Fruit fly (Drosophila melanogaster) whole organism, embryonic: ENCODE measurements around the gene CG43085.

Experiments
- Atf-2 ChIP-seq: fragments of 200-800 bp; sonication (Bioruptor generic); optimal IDR thresholded peaks from 2 replicates; lab custom pipeline; 2016; ENCODE audit warnings: missing biosample characterization, missing genetic modification characterization
- CG11247 ChIP-seq: fragments of 200-800 bp; sonication (Bioruptor generic); IDR thresholded peaks from 2 replicates; pipeline ENCODE4 v1.3.6; 2022; ENCODE audit warnings: missing biosample characterization, missing genetic modification characterization
- CG12769 ChIP-seq: fragments of 200-800 bp; sonication (Bioruptor generic); optimal IDR thresholded peaks from 2 replicates; lab custom pipeline; 2019; ENCODE audit warnings: missing biosample characterization, mild to moderate bottlenecking, missing genetic modification characterization, moderate library complexity
- CG14860 ChIP-seq: fragments of 200-800 bp; sonication (Bioruptor generic); IDR thresholded peaks from 3 replicates; pipeline ENCODE4 v1.3.6; 2022; ENCODE audit warnings: missing biosample characterization, missing genetic modification characterization; ENCODE audit not compliant: partially characterized antibody
- CG15479 ChIP-seq: fragments of 200-800 bp; sonication (Bioruptor generic); optimal IDR thresholded peaks from 3 replicates; lab custom pipeline; 2019; ENCODE audit warnings: missing biosample characterization, mild to moderate bottlenecking, missing genetic modification characterization, moderate library complexity
- CG2678 ChIP-seq: fragments of 200-800 bp; sonication (Bioruptor generic); optimal IDR thresholded peaks from 3 replicates; lab custom pipeline; 2019; ENCODE audit warnings: missing biosample characterization, mild to moderate bottlenecking, missing genetic modification characterization, moderate library complexity
- CG30020 ChIP-seq: fragments of 200-800 bp; optimal IDR thresholded peaks from 2 replicates; lab custom pipeline; 2019; ENCODE audit warnings: missing biosample characterization, mild to moderate bottlenecking, missing genetic modification characterization, moderate library complexity
- CG31388 ChIP-seq: fragments of 200-800 bp; sonication (Bioruptor generic); optimal IDR thresholded peaks from 2 replicates; lab custom pipeline; 2016; ENCODE audit warnings: missing biosample characterization, missing genetic modification characterization
- CG3281 ChIP-seq: fragments of 200-800 bp; sonication (Bioruptor generic); optimal IDR thresholded peaks from 3 replicates; lab custom pipeline; 2017; ENCODE audit warnings: missing biosample characterization, mild to moderate bottlenecking, missing genetic modification characterization
- CG34422 ChIP-seq: fragments of 200-800 bp; sonication (Bioruptor generic); IDR thresholded peaks from 3 replicates; pipeline ENCODE4 v1.3.6; 2022; ENCODE audit warnings: missing biosample characterization, missing genetic modification characterization
- CG43689 ChIP-seq: fragments of 200-800 bp; sonication (Bioruptor generic); IDR thresholded peaks from 2 replicates; pipeline ENCODE4 v1.3.6; 2022; ENCODE audit warnings: missing biosample characterization, missing genetic modification characterization
- CG6689 ChIP-seq: fragments of 200-800 bp; sonication (Bioruptor generic); IDR thresholded peaks from 2 replicates; pipeline ENCODE4 v1.3.6; 2022; ENCODE audit warnings: missing biosample characterization, missing genetic modification characterization
- CG8388 ChIP-seq: fragments of 200-800 bp; sonication (Bioruptor generic); optimal IDR thresholded peaks from 2 replicates; lab custom pipeline; 2019; ENCODE audit warnings: missing biosample characterization, mild to moderate bottlenecking, missing genetic modification characterization, moderate library complexity
- CG9437 ChIP-seq: fragments of 200-800 bp; sonication (Bioruptor generic); optimal IDR thresholded peaks from 2 replicates; lab custom pipeline; 2018; ENCODE audit warnings: missing biosample characterization, mild to moderate bottlenecking, missing genetic modification characterization
- CG9932 ChIP-seq: fragments of 200-800 bp; sonication (Bioruptor generic); IDR thresholded peaks from 2 replicates; pipeline ENCODE4 v1.3.6; 2022; ENCODE audit warnings: missing biosample characterization, missing genetic modification characterization
- Camta ChIP-seq: fragments of 200-800 bp; sonication (Bioruptor generic); optimal IDR thresholded peaks from 2 replicates; lab custom pipeline; 2016; ENCODE audit warnings: missing biosample characterization, missing genetic modification characterization
- Dip2 ChIP-seq: fragments of 200-800 bp; sonication (Bioruptor generic); IDR thresholded peaks from 2 replicates; pipeline ENCODE4 v1.3.6; 2022; ENCODE audit warnings: missing biosample characterization, missing genetic modification characterization
- Drgx ChIP-seq: fragments of 200-800 bp; sonication (Bioruptor generic); IDR thresholded peaks from 2 replicates; pipeline ENCODE4 v1.3.6; 2022; ENCODE audit warnings: missing biosample characterization, missing genetic modification characterization
- Ets65A ChIP-seq: fragments of 200-800 bp; sonication (Bioruptor generic); peaks from one replicate; lab custom pipeline; 2016; ENCODE audit warnings: missing biosample characterization, missing genetic modification characterization
- HLH3B ChIP-seq: fragments of 200-800 bp; sonication (Bioruptor generic); IDR thresholded peaks from 2 replicates; pipeline ENCODE4 v1.3.6; 2022; ENCODE audit warnings: missing biosample characterization, missing genetic modification characterization
- HmgZ ChIP-seq: fragments of 200-800 bp; sonication (Bioruptor generic); optimal IDR thresholded peaks from 2 replicates; lab custom pipeline; 2018; ENCODE audit warnings: missing biosample characterization, mild to moderate bottlenecking, missing genetic modification characterization
- Hr78 ChIP-seq, 2 experiments: fragments of 200-800 bp in 1 of 2; fragments of >200 bp in 1 of 2; sonication (Bioruptor generic) in 1 of 2; optimal IDR thresholded peaks; 2 replicates each; lab custom pipeline; 2017 to 2019; ENCODE audit warnings: missing biosample characterization in 2 of 2, missing genetic modification characterization in 2 of 2, mild to moderate bottlenecking in 1 of 2, moderate library complexity in 1 of 2
- Lpt ChIP-seq: fragments of >200 bp; optimal IDR thresholded peaks from 2 replicates; lab custom pipeline; 2018; ENCODE audit warnings: missing biosample characterization, missing genetic modification characterization
- MESR4 ChIP-seq: fragments of 200-800 bp; sonication (Bioruptor generic); optimal IDR thresholded peaks from 2 replicates; lab custom pipeline; 2018; ENCODE audit warnings: missing biosample characterization, mild to moderate bottlenecking, missing genetic modification characterization, moderate library complexity
- Meics ChIP-seq: fragments of 200-800 bp; sonication (Bioruptor generic); optimal IDR thresholded peaks from 2 replicates; lab custom pipeline; 2017; ENCODE audit warnings: missing biosample characterization, mild to moderate bottlenecking, missing genetic modification characterization
- Pdp1 ChIP-seq, 2 experiments: fragments of 200-800 bp; sonication (Bioruptor generic); optimal IDR thresholded peaks; 3 replicates each; lab custom pipeline; 2016; ENCODE audit warnings: missing biosample characterization in 2 of 2, missing genetic modification characterization in 2 of 2, mild to moderate bottlenecking in 1 of 2, moderate library complexity in 1 of 2
- Ptx1 ChIP-seq: fragments of 200-800 bp; sonication (Bioruptor generic); IDR thresholded peaks from 2 replicates; pipeline ENCODE4 v1.3.6; 2022; ENCODE audit warnings: missing biosample characterization, missing genetic modification characterization
- Sry-δ ChIP-seq: fragments of 200-800 bp; sonication (Bioruptor generic); optimal IDR thresholded peaks from 2 replicates; lab custom pipeline; 2016; ENCODE audit warnings: missing biosample characterization, missing genetic modification characterization
- Ssrp ChIP-seq: fragments of 200-800 bp; sonication (Bioruptor generic); optimal IDR thresholded peaks from 2 replicates; lab custom pipeline; 2018; ENCODE audit warnings: missing biosample characterization, mild to moderate bottlenecking, missing genetic modification characterization, moderate library complexity
- Stat92E ChIP-seq, 3 experiments: fragments of >200 bp in 2 of 3; fragments of 200-800 bp in 1 of 3; sonication (Bioruptor generic) in 1 of 3; optimal IDR thresholded peaks; 2 replicates each; lab custom pipeline; 2017 to 2019; ENCODE audit warnings: missing biosample characterization in 3 of 3, missing genetic modification characterization in 3 of 3, mild to moderate bottlenecking in 1 of 3, moderate library complexity in 1 of 3
- abd-A ChIP-seq: fragments of 200-800 bp; sonication (Bioruptor generic); optimal IDR thresholded peaks from 3 replicates; lab custom pipeline; 2019; ENCODE audit warnings: missing biosample characterization, mild to moderate bottlenecking, missing genetic modification characterization, moderate library complexity
- ara ChIP-seq: fragments of 200-800 bp; sonication (Bioruptor generic); IDR thresholded peaks from 2 replicates; pipeline ENCODE4 v1.3.6; 2022; ENCODE audit warnings: missing biosample characterization, missing genetic modification characterization
- ato ChIP-seq: fragments of 200-800 bp; sonication (Bioruptor generic); IDR thresholded peaks from 2 replicates; pipeline ENCODE4 v1.3.6; 2022; ENCODE audit warnings: missing biosample characterization, missing genetic modification characterization; ENCODE audit not compliant: partially characterized antibody
- cad ChIP-seq: fragments of >200 bp; optimal IDR thresholded peaks from 2 replicates; lab custom pipeline; 2017; ENCODE audit warnings: missing biosample characterization, missing genetic modification characterization
- esg ChIP-seq: fragments of 200-800 bp; sonication (Bioruptor generic); conservative IDR thresholded peaks from 2 replicates; pipeline ENCODE4 v1.3.6; 2022; ENCODE audit warnings: missing biosample characterization, missing genetic modification characterization
- grau ChIP-seq: fragments of 200-800 bp; optimal IDR thresholded peaks from 3 replicates; lab custom pipeline; 2019; ENCODE audit warnings: missing biosample characterization, mild to moderate bottlenecking, missing genetic modification characterization, moderate library complexity
- ken ChIP-seq: fragments of 200-800 bp; sonication (Bioruptor generic); IDR thresholded peaks from 3 replicates; pipeline ENCODE4 v1.3.6; 2022; ENCODE audit warnings: missing biosample characterization, missing genetic modification characterization
- klu ChIP-seq: fragments of 200-800 bp; sonication (Bioruptor generic); IDR thresholded peaks from 2 replicates; pipeline ENCODE4 v1.3.6; 2022; ENCODE audit warnings: missing biosample characterization, missing genetic modification characterization
- lilli ChIP-seq: fragments of 200-800 bp; sonication (Bioruptor generic); optimal IDR thresholded peaks from 3 replicates; lab custom pipeline; 2016; ENCODE audit warnings: missing biosample characterization, missing genetic modification characterization
- phol ChIP-seq: fragments of 200-800 bp; sonication (Bioruptor generic); optimal IDR thresholded peaks from 3 replicates; lab custom pipeline; 2018; ENCODE audit warnings: missing biosample characterization, mild to moderate bottlenecking, missing genetic modification characterization, moderate library complexity
- pita ChIP-seq: fragments of 200-800 bp; sonication (Bioruptor generic); optimal IDR thresholded peaks from 2 replicates; lab custom pipeline; 2017; ENCODE audit warnings: missing biosample characterization, mild to moderate bottlenecking, missing genetic modification characterization
- prd ChIP-seq, 3 experiments: fragments of >200 bp in 2 of 3; fragments of 200-800 bp in 1 of 3; sonication (Bioruptor generic) in 1 of 3; optimal IDR thresholded peaks in 2 of 3; IDR thresholded peaks in 1 of 3; 2 replicates in 2 of 3; 3 replicates in 1 of 3; pipeline versions ENCODE4 v1.3.6 to Lab custom; 2017 to 2022; ENCODE audit warnings: missing biosample characterization in 1 of 3, missing genetic modification characterization in 1 of 3
- rib ChIP-seq: fragments of 200-800 bp; sonication (Bioruptor generic); IDR thresholded peaks from 2 replicates; pipeline ENCODE4 v1.3.6; 2022; ENCODE audit warnings: missing biosample characterization, missing genetic modification characterization
- row ChIP-seq: fragments of 200-800 bp; sonication (Bioruptor generic); IDR thresholded peaks from 3 replicates; pipeline ENCODE4 v1.3.6; 2022; ENCODE audit warnings: missing biosample characterization, missing genetic modification characterization
- sc ChIP-seq, 3 experiments: fragments of >200 bp in 2 of 3; fragments of 200-800 bp in 1 of 3; sonication (Bioruptor generic) in 1 of 3; optimal IDR thresholded peaks; 2 replicates in 2 of 3; 3 replicates in 1 of 3; lab custom pipeline; 2017; ENCODE audit warnings: mild to moderate bottlenecking in 1 of 3, missing biosample characterization in 1 of 3, missing genetic modification characterization in 1 of 3, missing genetic modification reagents in 1 of 3
- tll ChIP-seq, 2 experiments: fragments of 200-800 bp in 1 of 2; fragments of >200 bp in 1 of 2; sonication (Bioruptor generic) in 1 of 2; optimal IDR thresholded peaks; 2 replicates each; lab custom pipeline; 2017 to 2019; ENCODE audit warnings: missing biosample characterization in 2 of 2, missing genetic modification characterization in 2 of 2, mild to moderate bottlenecking in 1 of 2, moderate library complexity in 1 of 2

Gene CG43085

dm6 chr3L:17651717-17652651 is 5.4 kb upstream of the CG43085 start (continued):
- TF ChIP-seq CG34422 (GFP tag; lab: Robert Waterston, UW) (no peak), CG8388 (GFP tag; lab: Kevin White, UChicago) (peak; percentile 12), HLH3B (GFP tag; lab: Robert Waterston, UW) (0 out of 2 replicates have a peak, but pooled peaks have one; percentile 6), esg (GFP tag; lab: Robert Waterston, UW) (no peak; the same call in 1 of the 2 replicates), cad (GFP tag; lab: Kevin White, UChicago) (no peak), Lpt (GFP tag; lab: Kevin White, UChicago) (no peak), ara (GFP tag; lab: Robert Waterston, UW) (0 out of 2 replicates have a peak, but pooled peaks have one; percentile 16), CG11247 (0 out of 2 replicates have a peak, but pooled peaks have one; percentile 27), HmgZ (tag; lab: Kevin White, UChicago) (no peak), Sry-δ (GFP tag; lab: Kevin White, UChicago) (no peak), CG2678 (tag; lab: Kevin White, UChicago) (peak; percentile 54), Ptx1 (peak; percentile 31; the same call in 1 of the 2 replicates), CG6689 (no peak), tll (GFP tag; optimal IDR thresholded peaks at IDR 0.05; lab: Kevin White, UChicago) (no peak), Atf-2 (GFP tag; lab: Kevin White, UChicago) (peak; percentile 9), CG15479 (peak; percentile 31), rib (GFP tag; lab: Robert Waterston, UW) (0 out of 2 replicates have a peak, but pooled peaks have one; percentile 46), CG14860 (GFP tag; lab: Robert Waterston, UW) (no peak), Drgx (GFP tag; lab: Robert Waterston, UW) (no peak), CG9437 (GFP tag; lab: Kevin White, UChicago) (peak; percentile 26), pita (no peak), Meics (peak; percentile 39), Stat92E (GFP tag; optimal IDR thresholded peaks at IDR 0.05; lab: Kevin White, UChicago) (no peak), CG30020 (tag; lab: Kevin White, UChicago) (no peak), Dip2 (GFP tag; lab: Robert Waterston, UW) (no peak), Camta (GFP tag; lab: Kevin White, UChicago) (peak; percentile 8), Hr78 (GFP tag; optimal IDR thresholded peaks at IDR 0.05; lab: Kevin White, UChicago) (peak in 1 of 2 experiments; percentile 88), Ets65A (peak; percentile 76), CG12769 (no peak), grau (tag; lab: Kevin White, UChicago) (peak; percentile 49), abd-A (peak; percentile 56), CG3281 (peak; percentile 22), lilli (GFP tag; lab: Kevin White, UChicago) (peak; percentile 13), phol (peak; percentile 27), Pdp1 (GFP tag; optimal IDR thresholded peaks at IDR 0.05; lab: Kevin White, UChicago) (peak in 1 of 2 experiments; percentile 11), CG43689 (0 out of 2 replicates have a peak, but pooled peaks have one; percentile 19), klu (GFP tag; lab: Robert Waterston, UW) (no peak), ato (GFP tag; lab: Robert Waterston, UW) (no peak), MESR4 (GFP tag; lab: Kevin White, UChicago) (no peak), CG31388 (GFP tag; lab: Kevin White, UChicago) (no peak), prd (optimal IDR thresholded peaks at IDR 0.05; lab: Kevin White, UChicago) (no peak), prd (GFP tag; IDR thresholded peaks at IDR 0.05; lab: Robert Waterston, UW) (peak; percentile 39; the same call in 2 of the 3 replicates), ken (GFP tag; lab: Robert Waterston, UW) (peak; percentile 54; the same call in 1 of the 3 replicates), Ssrp (peak; percentile 23), CG9932 (GFP tag; lab: Robert Waterston, UW) (no peak), sc (optimal IDR thresholded peaks at IDR 0.05; lab: Kevin White, UChicago) (no peak), sc (GFP tag; optimal IDR thresholded peaks at IDR 0.05; lab: Kevin White, UChicago) (no peak), row (GFP tag; lab: Robert Waterston, UW) (peak; percentile 52; the same call in 2 of the 3 replicates)
